Fruit fly (Drosophila melanogaster) Kc167 (cell line): Measurements from ENCODE around the gene CG10589.

ENCODE experiments used
- h ChIP-seq: fragments of >200 bp; optimal IDR thresholded peaks from 3 replicates; lab custom pipeline; 2018; ENCODE audit warnings: missing external identifiers
- insv ChIP-seq: fragments of >200 bp; optimal IDR thresholded peaks from 3 replicates; lab custom pipeline; 2018; ENCODE audit warnings: missing external identifiers
- ttk ChIP-seq: sonication (Bioruptor generic); optimal IDR thresholded peaks from 2 replicates; lab custom pipeline; 2017; ENCODE audit warnings: missing external identifiers

dm6 chr3L:20921859-20922258 lies 5.8 kb upstream of the CG10589 start:
- TF ChIP-seq insv = no peak
- no peak for TF ChIP-seq h (lab: Kevin White, UChicago)
- TF ChIP-seq ttk (lab: Kevin White, UChicago) = no peak
